Worm (Caenorhabditis elegans) whole organism, young adult: Measurements from ENCODE around the gene mua-3.

Experiments used
- B0019.2 ChIP-seq: fragments of 200-800 bp; sonication (Bioruptor generic); conservative IDR thresholded peaks from 2 replicates; pipeline ENCODE4 v1.3.6; 2022; ENCODE audit warnings: missing genetic modification reagents, missing genetic modification characterization, missing compliant biosample characterization
- F57A8.1 ChIP-seq: fragments of 200-800 bp; sonication (Bioruptor generic); optimal IDR thresholded peaks from 2 replicates; lab custom pipeline; 2018; ENCODE audit warnings: mild to moderate bottlenecking, missing genetic modification characterization, moderate library complexity, missing compliant biosample characterization
- T26A5.8 ChIP-seq: sonication (generic microtip); optimal IDR thresholded peaks from 2 replicates; lab custom pipeline; 2016; ENCODE audit warnings: missing genetic modification characterization, missing compliant biosample characterization
- akir-1 ChIP-seq: fragments of 200-800 bp; sonication (Bioruptor generic); optimal IDR thresholded peaks from 2 replicates; lab custom pipeline; 2018; ENCODE audit warnings: mild to moderate bottlenecking, missing genetic modification characterization, moderate library complexity, missing compliant biosample characterization
- ama-1 ChIP-seq, 3 experiments: fragments of 150-350 bp in 1 of 3; sonication (generic microtip) in 2 of 3; optimal IDR thresholded peaks; 2 replicates each; lab custom pipeline; 2014 to 2018; ENCODE audit warnings: missing biosample characterization in 2 of 3, missing genetic modification characterization in 2 of 3, missing genetic modification reagents in 2 of 3
- aptf-3 ChIP-seq: fragments of 200-800 bp; sonication (Bioruptor generic); IDR thresholded peaks from 2 replicates; pipeline ENCODE4 v1.3.6; 2022; ENCODE audit warnings: missing genetic modification characterization, missing compliant biosample characterization
- ets-4 ChIP-seq: fragments of 200-800 bp; sonication (Bioruptor generic); optimal IDR thresholded peaks from 2 replicates; lab custom pipeline; 2018; ENCODE audit warnings: mild to moderate bottlenecking, missing genetic modification characterization, missing compliant biosample characterization
- unc-130 ChIP-seq: sonication (generic microtip); optimal IDR thresholded peaks from 2 replicates; lab custom pipeline; 2016; ENCODE audit warnings: missing genetic modification reagents, missing genetic modification characterization, missing compliant biosample characterization
- unc-62 ChIP-seq: fragments of 150-350 bp; optimal IDR thresholded peaks from 2 replicates; lab custom pipeline; 2014; ENCODE audit warnings: missing biosample characterization, missing genetic modification reagents, missing genetic modification characterization
- ztf-28 ChIP-seq: fragments of 200-800 bp; sonication (Bioruptor generic); IDR thresholded peaks from 2 replicates; pipeline ENCODE4 v1.3.6; 2022; ENCODE audit warnings: missing genetic modification reagents, missing genetic modification characterization, missing compliant biosample characterization

- TF ChIP-seq T26A5.8 (no peak), ama-1 (optimal IDR thresholded peaks at IDR 0.05; lab: Kevin White, UChicago) (no peak), ama-1 (GFP tag; optimal IDR thresholded peaks at IDR 0.05; lab: Kevin White, UChicago) (no peak), unc-130 (GFP tag; lab: Kevin White, UChicago) (no peak), aptf-3 (GFP tag; lab: Robert Waterston, UW) (no peak), ztf-28 (GFP tag; lab: Robert Waterston, UW) (no peak), F57A8.1 (GFP tag; lab: Kevin White, UChicago) (no peak), B0019.2 (GFP tag; lab: Robert Waterston, UW) (no peak), akir-1 (GFP tag; lab: Kevin White, UChicago) (no peak), unc-62 (GFP tag; lab: Kevin White, UChicago) (no peak), ets-4 (GFP tag; lab: Kevin White, UChicago) (no peak)
Measured at ce11 chrIII:10170265-10170664, 9.8 kb downstream of the mua-3 start.
